Worm (Caenorhabditis elegans) whole organism, dauer: ENCODE results near the gene T25G12.13.

Source experiments
- unc-62 ChIP-seq: sonication (generic microtip); optimal IDR thresholded peaks from 2 replicates; lab custom pipeline; 2017; ENCODE audit warnings: missing biosample characterization, missing genetic modification reagents, missing genetic modification characterization

T25G12.13 gene

ce11 chrX:17243053-17243452 lies at the start of gene T25G12.13:
Gene T25G12.13, plus strand, starts transcription at chrX:17243353.
- TF ChIP-seq unc-62 (GFP tag; lab: Kevin White, UChicago) = no peak

ce11 chrX:17195080-17195479 lies 48.1 kb upstream of the T25G12.13 start, which contains the start of gene B0302.5:
Gene B0302.5, minus strand, starts transcription at chrX:17195137.
- no peak for TF ChIP-seq unc-62 (GFP tag; lab: Kevin White, UChicago)

- TF ChIP-seq unc-62 (GFP tag; lab: Kevin White, UChicago) = no peak
These were observed 45.3 kb upstream of the T25G12.13 start for ce11 chrX:17197824-17198223.

ce11 chrX:17203399-17203798 lies 39.8 kb upstream of the T25G12.13 start:
- TF ChIP-seq unc-62 (GFP tag; lab: Kevin White, UChicago) = no peak

- no peak for TF ChIP-seq unc-62 (GFP tag; lab: Kevin White, UChicago)
These were observed 37.3 kb upstream of the T25G12.13 start for ce11 chrX:17205853-17206252.

- TF ChIP-seq unc-62 (GFP tag; lab: Kevin White, UChicago) = no peak
These were observed 33.9 kb upstream of the T25G12.13 start, which contains the start of gene T08G2.2 for ce11 chrX:17209265-17209664. Gene T08G2.2, minus strand, starts transcription at chrX:17209365.

ce11 chrX:17211513-17211912 lies 31.6 kb upstream of the T25G12.13 start:
- TF ChIP-seq unc-62 (GFP tag; lab: Kevin White, UChicago) = no peak

ce11 chrX:17214803-17215202 lies 28.4 kb upstream of the T25G12.13 start, which contains the start of gene acdh-10:
Gene acdh-10, minus strand, starts transcription at chrX:17214903.
- no peak for TF ChIP-seq unc-62 (GFP tag; lab: Kevin White, UChicago)

- TF ChIP-seq unc-62 (GFP tag; lab: Kevin White, UChicago) = no peak
These were observed 27.4 kb upstream of the T25G12.13 start for ce11 chrX:17215753-17216152.

ce11 chrX:17216178-17216577 lies 27.0 kb upstream of the T25G12.13 start:
- no peak for TF ChIP-seq unc-62 (GFP tag; lab: Kevin White, UChicago)

- TF ChIP-seq unc-62 (GFP tag; lab: Kevin White, UChicago) = no peak
These were observed 25.9 kb upstream of the T25G12.13 start, which contains the start of gene acdh-7 for ce11 chrX:17217050-17217813. Gene acdh-7, minus strand, starts transcription at chrX:17217105.

ce11 chrX:17221873-17222525 lies 21.2 kb upstream of the T25G12.13 start, which contains the start of gene rab-6.2:
Gene rab-6.2, plus strand, starts transcription at chrX:17222475.
- TF ChIP-seq unc-62 (GFP tag; lab: Kevin White, UChicago) = no peak

ce11 chrX:17227376-17227775 lies 15.8 kb upstream of the T25G12.13 start:
- no peak for TF ChIP-seq unc-62 (GFP tag; lab: Kevin White, UChicago)

ce11 chrX:17230108-17230507 lies 13.0 kb upstream of the T25G12.13 start, which contains the start of gene T25G12.6:
Gene T25G12.6, minus strand, starts transcription at chrX:17230208.
- no peak for TF ChIP-seq unc-62 (GFP tag; lab: Kevin White, UChicago)

ce11 chrX:17231348-17231747 lies 11.8 kb upstream of the T25G12.13 start, which contains the start of gene T25G12.3:
Gene T25G12.3, plus strand, starts transcription at chrX:17231648.
- TF ChIP-seq unc-62 (GFP tag; lab: Kevin White, UChicago) = no peak

- TF ChIP-seq unc-62 (GFP tag; lab: Kevin White, UChicago) = no peak
These were observed 8.2 kb upstream of the T25G12.13 start for ce11 chrX:17234988-17235387.
